Worm (Caenorhabditis elegans): ENCODE measurements around the gene ddx-35.

Gene ddx-35

ce11 chrIII:1583529-1583928, 29.3 kb upstream of the ddx-35 start:
- peak; percentile 97 for TF ChIP-seq ceh-28 (tag; optimal IDR thresholded peaks at IDR 0.05)
- TF ChIP-seq nhr-25 (tag; optimal IDR thresholded peaks at IDR 0.05) = no peak

ce11 chrIII:1580142-1580541, 25.9 kb upstream of the ddx-35 start:
- peak; percentile 100 for TF ChIP-seq ceh-28 (tag; optimal IDR thresholded peaks at IDR 0.05)
- TF ChIP-seq nhr-28 (tag; optimal IDR thresholded peaks at IDR 0.05) = no peak
- no peak for TF ChIP-seq daf-12 (tag; optimal IDR thresholded peaks at IDR 0.05)
- no peak for TF ChIP-seq tbx-2 (tag; optimal IDR thresholded peaks at IDR 0.05)

ce11 chrIII:1579001-1579400, 24.8 kb upstream of the ddx-35 start:
- TF ChIP-seq fkh-2 (tag; optimal IDR thresholded peaks at IDR 0.05) = no peak
- no peak for TF ChIP-seq sea-2 (GFP tag; optimal IDR thresholded peaks at IDR 0.05)
- no peak for TF ChIP-seq elt-2 (tag; optimal IDR thresholded peaks at IDR 0.05)
- TF ChIP-seq skn-1 (tag; optimal IDR thresholded peaks at IDR 0.05) = no peak

DNA sequence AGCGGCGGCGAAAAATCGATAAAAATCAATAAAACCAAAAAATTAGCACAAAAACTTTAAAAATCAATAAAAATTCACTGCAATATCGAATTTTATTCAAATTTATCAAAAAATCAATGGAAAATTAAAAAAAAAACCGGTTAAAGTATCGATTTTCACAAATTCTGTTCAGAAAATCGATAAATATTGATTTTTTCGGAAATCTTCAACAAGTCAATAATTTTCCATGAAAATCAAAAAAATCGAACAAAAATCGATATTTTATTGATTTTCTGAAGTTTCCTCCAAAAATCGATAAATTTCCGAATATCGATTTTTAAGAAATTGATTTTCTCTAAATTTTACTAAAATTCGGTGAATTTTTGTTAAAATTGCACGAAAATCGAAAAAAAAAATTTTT, 24.3 kb upstream of the ddx-35 start:
- no peak for TF ChIP-seq ztf-4 (tag; optimal IDR thresholded peaks at IDR 0.05)
- TF ChIP-seq zag-1 (tag; optimal IDR thresholded peaks at IDR 0.05) = no peak
- TF ChIP-seq nhr-11 (tag; optimal IDR thresholded peaks at IDR 0.05) = no peak
- peak; percentile 97 for TF ChIP-seq ceh-28 (tag; optimal IDR thresholded peaks at IDR 0.05)
- no peak for TF ChIP-seq fkh-2 (tag; optimal IDR thresholded peaks at IDR 0.05)

ce11 chrIII:1576451-1576850, 22.2 kb upstream of the ddx-35 start, which contains the start of gene Y22D7AL.7:
Gene Y22D7AL.7 (plus strand): TSS chrIII:1576751.
- TF ChIP-seq nhr-28 (tag; optimal IDR thresholded peaks at IDR 0.05) (no peak), mml-1 (tag; optimal IDR thresholded peaks at IDR 0.05) (no peak), hmg-11 (tag; optimal IDR thresholded peaks at IDR 0.05) (no peak), pha-4 (tag; optimal IDR thresholded peaks at IDR 0.05) (no peak), pqm-1 (tag; optimal IDR thresholded peaks at IDR 0.05) (no peak), lin-39 (tag; optimal IDR thresholded peaks at IDR 0.05) (no peak), ceh-28 (tag; optimal IDR thresholded peaks at IDR 0.05) (no peak), ztf-4 (tag; optimal IDR thresholded peaks at IDR 0.05) (no peak), sea-2 (GFP tag; optimal IDR thresholded peaks at IDR 0.05) (no peak), nfya-1 (tag; optimal IDR thresholded peaks at IDR 0.05; ENCODE audit: insufficient read depth) (no peak), ceh-16 (tag; optimal IDR thresholded peaks at IDR 0.05) (no peak), fos-1 (tag; optimal IDR thresholded peaks at IDR 0.05) (no peak), nhr-77 (tag; optimal IDR thresholded peaks at IDR 0.05) (no peak), nhr-25 (tag; optimal IDR thresholded peaks at IDR 0.05) (no peak), tbx-2 (tag; optimal IDR thresholded peaks at IDR 0.05) (no peak)

DNA sequence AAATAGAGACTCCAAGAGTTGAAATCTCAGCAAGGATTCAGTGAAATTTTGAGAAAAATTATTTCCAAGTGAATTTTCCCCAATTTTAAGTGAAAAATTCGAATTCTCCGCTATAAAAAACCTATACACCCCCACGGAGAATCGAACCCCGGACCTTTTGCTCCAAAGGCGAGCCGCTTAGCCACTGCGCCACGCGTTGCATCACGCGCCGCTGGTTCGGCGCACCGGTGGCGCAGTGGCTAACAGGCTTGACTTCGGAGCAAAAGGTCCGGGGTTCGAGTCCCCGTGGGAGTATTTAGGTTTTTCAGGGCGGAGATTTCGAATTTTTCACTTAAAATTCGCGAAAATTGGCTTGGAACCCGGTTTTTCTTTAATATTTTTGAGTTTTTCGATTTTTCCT, 21.4 kb upstream of the ddx-35 start:
- TF ChIP-seq fos-1 (tag; optimal IDR thresholded peaks at IDR 0.05) = no peak

ce11 chrIII:1570006-1570405, 15.8 kb upstream of the ddx-35 start, which contains the start of gene rep-1:
Gene rep-1 (plus strand): TSS chrIII:1570306.
- no peak for TF ChIP-seq elt-3 (tag; optimal IDR thresholded peaks at IDR 0.05)
- no peak for TF ChIP-seq nhr-23 (tag; optimal IDR thresholded peaks at IDR 0.05)
- TF ChIP-seq nhr-76 (tag; optimal IDR thresholded peaks at IDR 0.05) = no peak
- TF ChIP-seq pha-4 (tag; optimal IDR thresholded peaks at IDR 0.05) = no peak
- no peak for TF ChIP-seq fos-1 (tag; optimal IDR thresholded peaks at IDR 0.05)
- TF ChIP-seq nhr-28 (tag; optimal IDR thresholded peaks at IDR 0.05) = no peak
- TF ChIP-seq mdl-1 (tag; optimal IDR thresholded peaks at IDR 0.05) = no peak
- no peak for TF ChIP-seq ama-1 (optimal IDR thresholded peaks at IDR 0.05)
- no peak for TF ChIP-seq sea-2 (GFP tag; optimal IDR thresholded peaks at IDR 0.05)
- TF ChIP-seq lin-15B (tag; optimal IDR thresholded peaks at IDR 0.05) = no peak
- no peak for TF ChIP-seq pqm-1 (tag; optimal IDR thresholded peaks at IDR 0.05)
- no peak for TF ChIP-seq elt-2 (tag; optimal IDR thresholded peaks at IDR 0.05)
- no peak for TF ChIP-seq fkh-10 (GFP tag; optimal IDR thresholded peaks at IDR 0.05)
- TF ChIP-seq lsy-12 (tag; optimal IDR thresholded peaks at IDR 0.05) = no peak
- TF ChIP-seq nfya-1 (tag; optimal IDR thresholded peaks at IDR 0.05; ENCODE audit: insufficient read depth) = no peak
- no peak for TF ChIP-seq skn-1 (tag; optimal IDR thresholded peaks at IDR 0.05)
- TF ChIP-seq tbx-2 (tag; optimal IDR thresholded peaks at IDR 0.05) = no peak
- no peak for TF ChIP-seq nhr-12 (tag; optimal IDR thresholded peaks at IDR 0.05)
- TF ChIP-seq ZK546.5 (tag; optimal IDR thresholded peaks at IDR 0.05) = no peak
- TF ChIP-seq hmg-11 (tag; optimal IDR thresholded peaks at IDR 0.05) = no peak

Data from whole organism, L3 larva.